Worm (Caenorhabditis elegans) whole organism, midembryonic: ENCODE results near the gene F54D5.3.

Source experiments
- T22C8.4 ChIP-seq: fragments of 200-800 bp; sonication (Bioruptor generic); IDR thresholded peaks from 2 replicates; pipeline ENCODE4 v1.3.6; 2022; ENCODE audit warnings: missing genetic modification characterization, missing compliant biosample characterization
- cog-1 ChIP-seq: sonication (generic microtip); optimal IDR thresholded peaks from 2 replicates; lab custom pipeline; 2016; ENCODE audit warnings: missing genetic modification characterization, missing compliant biosample characterization
- flt-1 ChIP-seq: fragments of 200-800 bp; sonication (Bioruptor generic); IDR thresholded peaks from 2 replicates; pipeline ENCODE4 v1.3.6; 2022; ENCODE audit warnings: missing genetic modification characterization, missing compliant biosample characterization
- ref-1 ChIP-seq: fragments of 200-800 bp; sonication (Bioruptor generic); conservative IDR thresholded peaks from 2 replicates; pipeline ENCODE4 v1.3.6; 2022; ENCODE audit warnings: missing genetic modification reagents, missing genetic modification characterization, missing compliant biosample characterization

ce11 chrII:11604613-11605012, 33.0 kb downstream of the F54D5.3 start:
- no peak for TF ChIP-seq T22C8.4
- TF ChIP-seq ref-1 (GFP tag; lab: Robert Waterston, UW) = no peak
- no peak for TF ChIP-seq cog-1 (tag; lab: Kevin White, UChicago)
- TF ChIP-seq flt-1 (GFP tag; lab: Robert Waterston, UW) = no peak
